Fruit fly (Drosophila melanogaster) whole organism, embryonic: ENCODE measurements around the gene Eno.

ENCODE experiments used
- Abd-B ChIP-seq: fragments of 200-800 bp; sonication (Bioruptor generic); optimal IDR thresholded peaks from 2 replicates; lab custom pipeline; 2018; ENCODE audit warnings: missing biosample characterization, mild to moderate bottlenecking, missing genetic modification characterization, moderate library complexity
- CG11398 ChIP-seq: fragments of 200-800 bp; sonication (Bioruptor generic); optimal IDR thresholded peaks from 2 replicates; lab custom pipeline; 2016; ENCODE audit warnings: missing biosample characterization, missing genetic modification characterization
- CG12104 ChIP-seq: fragments of 200-800 bp; sonication (Bioruptor generic); optimal IDR thresholded peaks from 3 replicates; lab custom pipeline; 2016; ENCODE audit warnings: missing biosample characterization, missing genetic modification characterization
- CG12155 ChIP-seq: fragments of 200-800 bp; sonication (Bioruptor generic); optimal IDR thresholded peaks from 3 replicates; lab custom pipeline; 2016; ENCODE audit warnings: missing biosample characterization, missing genetic modification characterization
- CG13775 ChIP-seq: fragments of 200-800 bp; sonication (Bioruptor generic); optimal IDR thresholded peaks from 3 replicates; lab custom pipeline; 2017; ENCODE audit warnings: missing biosample characterization, mild to moderate bottlenecking, missing genetic modification characterization
- CG1529 ChIP-seq: fragments of 200-800 bp; sonication (Bioruptor generic); optimal IDR thresholded peaks from 3 replicates; lab custom pipeline; 2018; ENCODE audit warnings: missing biosample characterization, missing genetic modification characterization
- CG1603 ChIP-seq: fragments of 200-800 bp; sonication (Bioruptor generic); optimal IDR thresholded peaks from 2 replicates; lab custom pipeline; 2019; ENCODE audit warnings: missing biosample characterization, mild to moderate bottlenecking, missing genetic modification characterization, moderate library complexity
- CG17186 ChIP-seq: fragments of 200-800 bp; sonication (Bioruptor generic); optimal IDR thresholded peaks from 3 replicates; lab custom pipeline; 2017; ENCODE audit warnings: missing biosample characterization, missing genetic modification reagents, missing genetic modification characterization
- CG17829 ChIP-seq: fragments of 200-800 bp; optimal IDR thresholded peaks from 2 replicates; lab custom pipeline; 2019; ENCODE audit warnings: missing biosample characterization, mild to moderate bottlenecking, missing genetic modification characterization, moderate library complexity
- CG2120 ChIP-seq: fragments of 200-800 bp; sonication (Bioruptor generic); optimal IDR thresholded peaks from 3 replicates; lab custom pipeline; 2016; ENCODE audit warnings: missing biosample characterization, missing genetic modification characterization
- CG2875 ChIP-seq: fragments of 200-800 bp; sonication (Bioruptor generic); optimal IDR thresholded peaks from 2 replicates; lab custom pipeline; 2017; ENCODE audit warnings: missing biosample characterization, mild to moderate bottlenecking, missing genetic modification characterization, missing genetic modification reagents
- CG31365 ChIP-seq: fragments of 200-800 bp; sonication (Bioruptor generic); optimal IDR thresholded peaks from 2 replicates; lab custom pipeline; 2018; ENCODE audit warnings: missing biosample characterization, mild to moderate bottlenecking, missing genetic modification characterization
- CG31441 ChIP-seq: fragments of 200-800 bp; sonication (Bioruptor generic); IDR thresholded peaks from 2 replicates; pipeline ENCODE4 v1.3.6; 2022; ENCODE audit warnings: missing biosample characterization, missing genetic modification characterization
- CG34376 ChIP-seq: fragments of 200-800 bp; sonication (Bioruptor generic); optimal IDR thresholded peaks from 2 replicates; lab custom pipeline; 2018; ENCODE audit warnings: missing biosample characterization, mild to moderate bottlenecking, missing genetic modification characterization
- CG42726 ChIP-seq: fragments of 200-800 bp; sonication (Bioruptor generic); IDR thresholded peaks from 2 replicates; pipeline ENCODE4 v1.3.6; 2022; ENCODE audit warnings: missing biosample characterization, missing genetic modification characterization; ENCODE audit not compliant: partially characterized antibody
- CG4820 ChIP-seq: fragments of 200-800 bp; sonication (Bioruptor generic); optimal IDR thresholded peaks from 3 replicates; lab custom pipeline; 2016; ENCODE audit warnings: missing biosample characterization, missing genetic modification characterization
- CG4854 ChIP-seq: fragments of 200-800 bp; sonication (Bioruptor generic); optimal IDR thresholded peaks from 2 replicates; lab custom pipeline; 2016; ENCODE audit warnings: missing biosample characterization, missing genetic modification characterization, inconsistent platforms
- CG6254 ChIP-seq: fragments of 200-800 bp; sonication (Bioruptor generic); optimal IDR thresholded peaks from 3 replicates; lab custom pipeline; 2017; ENCODE audit warnings: mild to moderate bottlenecking, missing biosample characterization, missing genetic modification reagents, missing genetic modification characterization
- CG6854 ChIP-seq: fragments of 200-800 bp; sonication (Bioruptor generic); optimal IDR thresholded peaks from 3 replicates; lab custom pipeline; 2017; ENCODE audit warnings: missing biosample characterization, mild to moderate bottlenecking, missing genetic modification characterization
- CTCF ChIP-seq: fragments of 200-800 bp; sonication (Bioruptor generic); optimal IDR thresholded peaks from 2 replicates; lab custom pipeline; 2017; ENCODE audit warnings: missing biosample characterization, mild to moderate bottlenecking, missing genetic modification characterization, moderate library complexity
- Dbx ChIP-seq: fragments of 200-800 bp; sonication (Bioruptor generic); IDR thresholded peaks from 3 replicates; pipeline ENCODE4 v1.3.6; 2022; ENCODE audit warnings: missing biosample characterization, missing genetic modification characterization
- Dfd ChIP-seq, 2 experiments: fragments of >200 bp; optimal IDR thresholded peaks; 2 replicates each; lab custom pipeline; 2017; ENCODE audit warnings: missing biosample characterization in 2 of 2, missing genetic modification characterization in 2 of 2
- Elba2 ChIP-seq: fragments of 200-800 bp; sonication (Bioruptor generic); optimal IDR thresholded peaks from 3 replicates; lab custom pipeline; 2016; ENCODE audit warnings: missing biosample characterization, missing genetic modification characterization
- H2.0 ChIP-seq: fragments of 200-800 bp; sonication (Bioruptor generic); IDR thresholded peaks from 2 replicates; pipeline ENCODE4 v1.3.6; 2022; ENCODE audit warnings: missing biosample characterization, missing genetic modification characterization
- HLH3B ChIP-seq: fragments of 200-800 bp; sonication (Bioruptor generic); IDR thresholded peaks from 2 replicates; pipeline ENCODE4 v1.3.6; 2022; ENCODE audit warnings: missing biosample characterization, missing genetic modification characterization
- HLH54F ChIP-seq: fragments of 200-800 bp; sonication (Bioruptor generic); optimal IDR thresholded peaks from 3 replicates; lab custom pipeline; 2016; ENCODE audit warnings: missing biosample characterization, missing genetic modification characterization
- Hey ChIP-seq: fragments of 200-800 bp; sonication (Bioruptor generic); optimal IDR thresholded peaks from 3 replicates; lab custom pipeline; 2018; ENCODE audit warnings: missing biosample characterization, mild to moderate bottlenecking, missing genetic modification characterization
- Myb ChIP-seq: fragments of 200-800 bp; sonication (Bioruptor generic); optimal IDR thresholded peaks from 2 replicates; lab custom pipeline; 2016; ENCODE audit warnings: missing biosample characterization, missing genetic modification characterization
- NFAT ChIP-seq: fragments of 200-800 bp; sonication (Bioruptor generic); IDR thresholded peaks from 2 replicates; pipeline ENCODE4 v1.3.6; 2022; ENCODE audit warnings: missing biosample characterization, missing genetic modification characterization
- NfI ChIP-seq: fragments of 200-800 bp; sonication (Bioruptor generic); optimal IDR thresholded peaks from 3 replicates; lab custom pipeline; 2018; ENCODE audit warnings: missing biosample characterization, mild to moderate bottlenecking, missing genetic modification characterization, moderate library complexity
- Oaz ChIP-seq: fragments of 200-800 bp; sonication (Bioruptor generic); IDR thresholded peaks from 2 replicates; pipeline ENCODE4 v1.3.6; 2022; ENCODE audit warnings: missing biosample characterization, missing genetic modification characterization
- Ssrp ChIP-seq: fragments of 200-800 bp; sonication (Bioruptor generic); optimal IDR thresholded peaks from 2 replicates; lab custom pipeline; 2018; ENCODE audit warnings: missing biosample characterization, mild to moderate bottlenecking, missing genetic modification characterization, moderate library complexity
- YL-1 ChIP-seq: fragments of 200-800 bp; sonication (Bioruptor generic); optimal IDR thresholded peaks from 3 replicates; lab custom pipeline; 2017; ENCODE audit warnings: missing biosample characterization, mild to moderate bottlenecking, missing genetic modification characterization
- ato ChIP-seq: fragments of 200-800 bp; sonication (Bioruptor generic); IDR thresholded peaks from 2 replicates; pipeline ENCODE4 v1.3.6; 2022; ENCODE audit warnings: missing biosample characterization, missing genetic modification characterization; ENCODE audit not compliant: partially characterized antibody
- az2 ChIP-seq: fragments of 200-800 bp; sonication (Bioruptor generic); optimal IDR thresholded peaks from 3 replicates; lab custom pipeline; 2016; ENCODE audit warnings: missing biosample characterization, missing genetic modification characterization
- btn ChIP-seq: fragments of 200-800 bp; sonication (Bioruptor generic); optimal IDR thresholded peaks from 2 replicates; lab custom pipeline; 2016; ENCODE audit warnings: missing biosample characterization, missing genetic modification characterization
- corto ChIP-seq: fragments of 200-800 bp; sonication (Bioruptor generic); optimal IDR thresholded peaks from 2 replicates; lab custom pipeline; 2016; ENCODE audit warnings: missing biosample characterization, mild to moderate bottlenecking, missing genetic modification characterization, moderate library complexity
- cwo ChIP-seq: fragments of 200-800 bp; sonication (Bioruptor generic); optimal IDR thresholded peaks from 3 replicates; lab custom pipeline; 2017; ENCODE audit warnings: missing biosample characterization, missing genetic modification characterization, mild to moderate bottlenecking, moderate library complexity, missing genetic modification reagents
- dmrt99B ChIP-seq: fragments of 200-800 bp; sonication (Bioruptor generic); optimal IDR thresholded peaks from 2 replicates; lab custom pipeline; 2018; ENCODE audit warnings: missing biosample characterization, mild to moderate bottlenecking, missing genetic modification characterization, moderate library complexity
- fd102C ChIP-seq: fragments of 200-800 bp; sonication (Bioruptor generic); optimal IDR thresholded peaks from 2 replicates; lab custom pipeline; 2018; ENCODE audit warnings: missing biosample characterization, mild to moderate bottlenecking, missing genetic modification characterization, moderate library complexity
- hth ChIP-seq: fragments of >200 bp; optimal IDR thresholded peaks from 2 replicates; lab custom pipeline; 2017; ENCODE audit warnings: inconsistent platforms
- lov ChIP-seq, 2 experiments: fragments of 200-800 bp in 1 of 2; fragments of >200 bp in 1 of 2; sonication (Bioruptor generic) in 1 of 2; IDR thresholded peaks in 1 of 2; optimal IDR thresholded peaks in 1 of 2; 2 replicates in 1 of 2; 3 replicates in 1 of 2; pipeline versions ENCODE4 v1.3.6 to Lab custom; 2017 to 2022; ENCODE audit warnings: missing biosample characterization in 1 of 2, missing genetic modification characterization in 1 of 2
- maf-S ChIP-seq: fragments of 200-800 bp; sonication (Bioruptor generic); optimal IDR thresholded peaks from 2 replicates; lab custom pipeline; 2016; ENCODE audit warnings: missing biosample characterization, missing genetic modification characterization
- p53 ChIP-seq: fragments of 200-800 bp; sonication (Bioruptor generic); optimal IDR thresholded peaks from 2 replicates; lab custom pipeline; 2016; ENCODE audit warnings: missing biosample characterization, missing genetic modification characterization
- pho ChIP-seq: fragments of 200-800 bp; sonication (Bioruptor generic); optimal IDR thresholded peaks from 2 replicates; lab custom pipeline; 2016; ENCODE audit warnings: missing biosample characterization, missing genetic modification characterization
- pnt ChIP-seq: fragments of 200-800 bp; sonication (Bioruptor generic); optimal IDR thresholded peaks from 3 replicates; lab custom pipeline; 2016; ENCODE audit warnings: missing biosample characterization, missing genetic modification characterization
- ro ChIP-seq: fragments of 200-800 bp; sonication (Bioruptor generic); IDR thresholded peaks from 2 replicates; pipeline ENCODE4 v1.3.6; 2022; ENCODE audit warnings: missing biosample characterization, missing genetic modification characterization
- salm ChIP-seq: fragments of 200-800 bp; sonication (Bioruptor generic); optimal IDR thresholded peaks from 2 replicates; lab custom pipeline; 2018; ENCODE audit warnings: missing biosample characterization, mild to moderate bottlenecking, missing genetic modification characterization
- sisA ChIP-seq: fragments of 200-800 bp; sonication (Bioruptor generic); IDR thresholded peaks from 2 replicates; pipeline ENCODE4 v1.3.6; 2022; ENCODE audit warnings: missing biosample characterization, missing genetic modification characterization
- unc-4 ChIP-seq: fragments of 200-800 bp; sonication (Bioruptor generic); IDR thresholded peaks from 2 replicates; pipeline ENCODE4 v1.3.6; 2022; ENCODE audit warnings: missing biosample characterization, missing genetic modification characterization; ENCODE audit not compliant: partially characterized antibody
- wek ChIP-seq: fragments of 200-800 bp; sonication (Bioruptor generic); optimal IDR thresholded peaks from 3 replicates; lab custom pipeline; 2018; ENCODE audit warnings: missing biosample characterization, mild to moderate bottlenecking, missing genetic modification characterization, moderate library complexity

Eno gene

dm6 chr2L:1723937-1724591 is 5.4 kb downstream of the Eno start, which contains the start of gene Rim2 (continued):
- peak; percentile 50 for TF ChIP-seq unc-4
- no peak for TF ChIP-seq Oaz
- peak; percentile 25 for TF ChIP-seq pho (GFP tag; lab: Kevin White, UChicago)
- no peak for TF ChIP-seq HLH54F (GFP tag; lab: Kevin White, UChicago)
- TF ChIP-seq CG31365 (tag; lab: Kevin White, UChicago) = no peak
- peak; percentile 37 for TF ChIP-seq CG17829
- peak; percentile 34; the same call in 1 of the 2 replicates for TF ChIP-seq CG42726
- no peak for TF ChIP-seq lov (optimal IDR thresholded peaks at IDR 0.05; lab: Kevin White, UChicago)
- no peak for TF ChIP-seq lov (GFP tag; IDR thresholded peaks at IDR 0.05; lab: Robert Waterston, UW)
- TF ChIP-seq salm = no peak
- TF ChIP-seq hth (lab: Kevin White, UChicago) = no peak
- no peak for TF ChIP-seq HLH3B (GFP tag; lab: Robert Waterston, UW)
- no peak for TF ChIP-seq az2 (GFP tag; lab: Kevin White, UChicago)
- no peak for TF ChIP-seq CG1529 (GFP tag; lab: Kevin White, UChicago)
- TF ChIP-seq CG4820 (GFP tag; lab: Kevin White, UChicago) = no peak
- no peak for TF ChIP-seq maf-S
- no peak for TF ChIP-seq Dfd (GFP tag; optimal IDR thresholded peaks at IDR 0.05; lab: Kevin White, UChicago)
- no peak for TF ChIP-seq Ssrp (tag; lab: Kevin White, UChicago)
- TF ChIP-seq p53 (GFP tag; lab: Kevin White, UChicago) = peak; percentile 35
- TF ChIP-seq CG1603 = peak; percentile 66
- TF ChIP-seq pnt (GFP tag; lab: Kevin White, UChicago) = no peak
- no peak for TF ChIP-seq CG31441 (GFP tag; lab: Robert Waterston, UW)
- peak; percentile 27 for TF ChIP-seq CG34376 (GFP tag; lab: Kevin White, UChicago)
- TF ChIP-seq Abd-B (GFP tag; lab: Kevin White, UChicago) = peak; percentile 3
- peak; percentile 40; the same call in 1 of the 2 replicates for TF ChIP-seq ato (GFP tag; lab: Robert Waterston, UW)
- TF ChIP-seq CTCF = peak; percentile 58
- TF ChIP-seq dmrt99B (tag; lab: Kevin White, UChicago) = no peak
- TF ChIP-seq Dbx (GFP tag; lab: Robert Waterston, UW) = 0 out of 3 replicates have a peak, but pooled peaks have one; percentile 27
- no peak for TF ChIP-seq H2.0 (GFP tag; lab: Robert Waterston, UW)
- no peak for TF ChIP-seq CG6254 (GFP tag; lab: Kevin White, UChicago)
- TF ChIP-seq sisA (GFP tag; lab: Robert Waterston, UW) = no peak
- TF ChIP-seq CG12155 (GFP tag; lab: Kevin White, UChicago) = no peak
- TF ChIP-seq CG11398 (GFP tag; lab: Kevin White, UChicago) = no peak
- no peak for TF ChIP-seq fd102C (GFP tag; lab: Kevin White, UChicago)
- peak; percentile 25 for TF ChIP-seq CG2120
- no peak for TF ChIP-seq cwo
- no peak for TF ChIP-seq Hey
- TF ChIP-seq btn = no peak
- peak; percentile 81 for TF ChIP-seq Myb
- TF ChIP-seq Elba2 (GFP tag; lab: Kevin White, UChicago) = no peak
- no peak for TF ChIP-seq NfI (GFP tag; lab: Kevin White, UChicago)
- peak; percentile 35 for TF ChIP-seq YL-1 (GFP tag; lab: Kevin White, UChicago)
- TF ChIP-seq CG2875 = no peak
- TF ChIP-seq CG12104 (GFP tag; lab: Kevin White, UChicago) = no peak
- no peak for TF ChIP-seq wek (GFP tag; lab: Kevin White, UChicago)
- TF ChIP-seq ro (GFP tag; lab: Robert Waterston, UW) = no peak
- no peak for TF ChIP-seq CG6854 (GFP tag; lab: Kevin White, UChicago)
- no peak for TF ChIP-seq NFAT (GFP tag; lab: Robert Waterston, UW)
- peak; percentile 1 for TF ChIP-seq CG4854 (GFP tag; lab: Kevin White, UChicago)
- TF ChIP-seq corto (GFP tag; lab: Kevin White, UChicago) = no peak
- TF ChIP-seq CG17186 (GFP tag; lab: Kevin White, UChicago) = peak; percentile 69
- no peak for TF ChIP-seq CG13775 (GFP tag; lab: Kevin White, UChicago)
